Fruit fly (Drosophila melanogaster) whole organism, prepupa: ENCODE data around the gene galla-2.

Experiments
- CG10631 ChIP-seq: fragments of 200-800 bp; sonication (Bioruptor generic); optimal IDR thresholded peaks from 2 replicates; lab custom pipeline; 2016; ENCODE audit warnings: missing biosample characterization, missing genetic modification characterization
- CG10669 ChIP-seq: fragments of 200-800 bp; sonication (Bioruptor generic); optimal IDR thresholded peaks from 3 replicates; lab custom pipeline; 2018; ENCODE audit warnings: missing biosample characterization, mild to moderate bottlenecking, missing genetic modification characterization, moderate library complexity
- CG11294 ChIP-seq: fragments of 200-800 bp; sonication (Bioruptor generic); IDR thresholded peaks from 2 replicates; pipeline ENCODE4 v1.3.6; 2022; ENCODE audit warnings: missing biosample characterization, missing genetic modification characterization
- CG15336 ChIP-seq: fragments of 200-800 bp; sonication (Bioruptor generic); IDR thresholded peaks from 2 replicates; pipeline ENCODE4 v1.3.6; 2022; ENCODE audit warnings: missing biosample characterization, missing genetic modification characterization
- CG16779 ChIP-seq: fragments of 200-800 bp; sonication (Bioruptor generic); optimal IDR thresholded peaks from 3 replicates; lab custom pipeline; 2017; ENCODE audit warnings: missing biosample characterization, mild to moderate bottlenecking, missing genetic modification characterization
- CG3032 ChIP-seq: fragments of 200-800 bp; optimal IDR thresholded peaks from 2 replicates; lab custom pipeline; 2019; ENCODE audit warnings: missing biosample characterization, mild to moderate bottlenecking, missing genetic modification characterization, moderate library complexity
- CG32006 ChIP-seq: fragments of 200-800 bp; sonication (Bioruptor generic); optimal IDR thresholded peaks from 3 replicates; lab custom pipeline; 2017; ENCODE audit warnings: missing biosample characterization, mild to moderate bottlenecking, missing genetic modification characterization
- CG34406 ChIP-seq: fragments of 200-800 bp; sonication (Bioruptor generic); optimal IDR thresholded peaks from 3 replicates; lab custom pipeline; 2016; ENCODE audit warnings: missing biosample characterization, missing genetic modification characterization
- CG3919 ChIP-seq: fragments of 200-800 bp; sonication (Bioruptor generic); optimal IDR thresholded peaks from 3 replicates; lab custom pipeline; 2016; ENCODE audit warnings: missing biosample characterization, missing genetic modification characterization
- CG4318 ChIP-seq: fragments of 200-800 bp; sonication (Bioruptor generic); optimal IDR thresholded peaks from 3 replicates; lab custom pipeline; 2017; ENCODE audit warnings: missing biosample characterization, mild to moderate bottlenecking, missing genetic modification characterization
- CG6163 ChIP-seq: fragments of 200-800 bp; sonication (Bioruptor generic); IDR thresholded peaks from 3 replicates; pipeline ENCODE4 v1.3.6; 2022; ENCODE audit warnings: missing biosample characterization, missing genetic modification characterization
- CG6808 ChIP-seq: fragments of 200-800 bp; sonication (Bioruptor generic); optimal IDR thresholded peaks from 3 replicates; lab custom pipeline; 2017; ENCODE audit warnings: missing biosample characterization, missing genetic modification characterization, mild to moderate bottlenecking, moderate library complexity, missing genetic modification reagents
- CG6854 ChIP-seq: fragments of 200-800 bp; sonication (Bioruptor generic); optimal IDR thresholded peaks from 2 replicates; lab custom pipeline; 2017; ENCODE audit warnings: missing biosample characterization, mild to moderate bottlenecking, missing genetic modification characterization
- CG7368 ChIP-seq: fragments of 200-800 bp; sonication (Bioruptor generic); optimal IDR thresholded peaks from 3 replicates; lab custom pipeline; 2016; ENCODE audit warnings: missing biosample characterization, missing genetic modification characterization
- CG8119 ChIP-seq: fragments of 200-800 bp; sonication (Bioruptor generic); IDR thresholded peaks from 3 replicates; pipeline ENCODE4 v1.3.6; 2022; ENCODE audit warnings: missing biosample characterization, missing genetic modification characterization
- CG8632 ChIP-seq: fragments of 200-800 bp; sonication (Bioruptor generic); optimal IDR thresholded peaks from 3 replicates; lab custom pipeline; 2016; ENCODE audit warnings: missing biosample characterization, missing genetic modification characterization
- Eip75B ChIP-seq: fragments of 200-800 bp; sonication (Bioruptor generic); optimal IDR thresholded peaks from 3 replicates; lab custom pipeline; 2016; ENCODE audit warnings: missing biosample characterization, missing genetic modification characterization
- Eip78C ChIP-seq: fragments of 200-800 bp; sonication (Bioruptor generic); peaks from one replicate; lab custom pipeline; 2016; ENCODE audit warnings: missing biosample characterization, missing genetic modification characterization
- Eip93F ChIP-seq: fragments of 200-800 bp; sonication (Bioruptor generic); optimal IDR thresholded peaks from 2 replicates; lab custom pipeline; 2016; ENCODE audit warnings: missing biosample characterization, mild to moderate bottlenecking, missing genetic modification characterization
- Ets21C ChIP-seq: fragments of 200-800 bp; sonication (Bioruptor generic); optimal IDR thresholded peaks from 3 replicates; lab custom pipeline; 2016; ENCODE audit warnings: missing biosample characterization, missing genetic modification characterization
- Ets96B ChIP-seq: fragments of 200-800 bp; optimal IDR thresholded peaks from 2 replicates; lab custom pipeline; 2019; ENCODE audit warnings: missing biosample characterization, mild to moderate bottlenecking, missing genetic modification characterization, moderate library complexity
- Gug ChIP-seq: fragments of 200-800 bp; sonication (Bioruptor generic); IDR thresholded peaks from 2 replicates; pipeline ENCODE4 v1.3.6; 2022; ENCODE audit warnings: missing biosample characterization, missing genetic modification characterization
- Hr38 ChIP-seq: sonication (Bioruptor generic); optimal IDR thresholded peaks from 2 replicates; lab custom pipeline; 2016; ENCODE audit warnings: missing biosample characterization, missing genetic modification characterization
- Hr4 ChIP-seq: fragments of 200-800 bp; sonication (Bioruptor generic); optimal IDR thresholded peaks from 3 replicates; lab custom pipeline; 2016; ENCODE audit warnings: missing biosample characterization, missing genetic modification characterization
- Lpt ChIP-seq: fragments of 200-800 bp; sonication (Bioruptor generic); optimal IDR thresholded peaks from 3 replicates; lab custom pipeline; 2016; ENCODE audit warnings: missing biosample characterization, missing genetic modification characterization
- Met ChIP-seq: fragments of 200-800 bp; sonication (Bioruptor generic); optimal IDR thresholded peaks from 3 replicates; lab custom pipeline; 2016; ENCODE audit warnings: missing biosample characterization, missing genetic modification characterization
- OdsH ChIP-seq: fragments of 200-800 bp; sonication (Bioruptor generic); optimal IDR thresholded peaks from 3 replicates; lab custom pipeline; 2016; ENCODE audit warnings: missing biosample characterization, missing genetic modification characterization
- Smox ChIP-seq: fragments of 200-800 bp; sonication (Bioruptor generic); optimal IDR thresholded peaks from 3 replicates; lab custom pipeline; 2016; ENCODE audit warnings: missing biosample characterization, missing genetic modification characterization
- Sox102F ChIP-seq: fragments of 200-800 bp; sonication (Bioruptor generic); optimal IDR thresholded peaks from 2 replicates; lab custom pipeline; 2016; ENCODE audit warnings: missing biosample characterization, mild to moderate bottlenecking, missing genetic modification characterization
- Sox15 ChIP-seq: fragments of 200-800 bp; sonication (Bioruptor generic); optimal IDR thresholded peaks from 3 replicates; lab custom pipeline; 2016; ENCODE audit warnings: missing biosample characterization, missing genetic modification characterization
- acj6 ChIP-seq: fragments of 200-800 bp; sonication (Bioruptor generic); optimal IDR thresholded peaks from 3 replicates; lab custom pipeline; 2016; ENCODE audit warnings: missing biosample characterization, missing genetic modification characterization
- dac ChIP-seq: fragments of 200-800 bp; sonication (Bioruptor generic); optimal IDR thresholded peaks from 2 replicates; lab custom pipeline; 2017; ENCODE audit warnings: missing biosample characterization, mild to moderate bottlenecking, missing genetic modification characterization
- dsx ChIP-seq: fragments of 200-800 bp; optimal IDR thresholded peaks from 3 replicates; lab custom pipeline; 2019; ENCODE audit warnings: missing biosample characterization, mild to moderate bottlenecking, missing genetic modification characterization, moderate library complexity; ENCODE audit not compliant: poor library complexity, severe bottlenecking
- eg ChIP-seq: fragments of 200-800 bp; sonication (Bioruptor generic); IDR thresholded peaks from 3 replicates; pipeline ENCODE4 v1.3.6; 2022; ENCODE audit warnings: missing biosample characterization, missing genetic modification characterization
- fd59A ChIP-seq: fragments of 200-800 bp; sonication (Bioruptor generic); optimal IDR thresholded peaks from 2 replicates; lab custom pipeline; 2017; ENCODE audit warnings: missing biosample characterization, mild to moderate bottlenecking, missing genetic modification characterization, missing genetic modification reagents
- lz ChIP-seq: fragments of 200-800 bp; sonication (Bioruptor generic); optimal IDR thresholded peaks from 3 replicates; lab custom pipeline; 2016; ENCODE audit warnings: missing biosample characterization, missing genetic modification characterization
- net ChIP-seq: fragments of 200-800 bp; sonication (Bioruptor generic); optimal IDR thresholded peaks from 3 replicates; lab custom pipeline; 2016; ENCODE audit warnings: missing biosample characterization, missing genetic modification characterization
- pdm3 ChIP-seq: fragments of 200-800 bp; sonication (Bioruptor generic); optimal IDR thresholded peaks from 3 replicates; lab custom pipeline; 2016; ENCODE audit warnings: missing biosample characterization, missing genetic modification characterization
- salr ChIP-seq, 2 experiments: fragments of 200-800 bp; sonication (Bioruptor generic); optimal IDR thresholded peaks; 3 replicates each; lab custom pipeline; 2016 to 2018; ENCODE audit warnings: missing biosample characterization in 2 of 2, missing genetic modification characterization in 2 of 2, mild to moderate bottlenecking in 1 of 2
- spab ChIP-seq: fragments of 200-800 bp; sonication (Bioruptor generic); optimal IDR thresholded peaks from 2 replicates; lab custom pipeline; 2017; ENCODE audit warnings: missing biosample characterization, mild to moderate bottlenecking, missing genetic modification characterization, missing genetic modification reagents
- ss ChIP-seq, 2 experiments: fragments of 200-800 bp; sonication (Bioruptor generic); optimal IDR thresholded peaks; 2 replicates in 1 of 2; 3 replicates in 1 of 2; lab custom pipeline; 2017 to 2018; ENCODE audit warnings: mild to moderate bottlenecking in 2 of 2, missing biosample characterization in 2 of 2, missing genetic modification characterization in 2 of 2, moderate library complexity in 1 of 2
- svp ChIP-seq: fragments of 200-800 bp; sonication (Bioruptor generic); peaks from one replicate; lab custom pipeline; 2016; ENCODE audit warnings: missing biosample characterization, missing genetic modification characterization
- topi ChIP-seq: fragments of 200-800 bp; sonication (Bioruptor generic); optimal IDR thresholded peaks from 3 replicates; lab custom pipeline; 2016; ENCODE audit warnings: missing biosample characterization, missing genetic modification characterization
- vri ChIP-seq: fragments of 200-800 bp; sonication (Bioruptor generic); optimal IDR thresholded peaks from 3 replicates; lab custom pipeline; 2016; ENCODE audit warnings: missing biosample characterization, mild to moderate bottlenecking, missing genetic modification characterization

Gene galla-2

DNA sequence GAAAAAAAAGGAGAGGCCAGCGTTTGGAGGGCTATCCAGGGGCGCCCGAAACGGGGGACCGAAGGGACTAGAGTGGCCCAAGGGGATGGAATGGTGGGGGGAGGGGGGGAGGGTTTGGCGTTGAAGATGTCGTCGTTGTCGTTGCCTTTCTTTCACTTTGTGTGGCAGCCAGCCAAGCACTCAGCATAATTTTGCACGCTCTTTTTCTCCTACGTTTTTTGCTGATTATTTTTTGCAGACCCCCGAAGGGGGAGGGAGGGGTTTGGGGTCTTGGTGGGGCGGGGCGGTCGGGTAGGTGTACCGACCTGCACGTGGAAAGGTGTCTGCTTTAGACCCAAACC is 29.6 kb upstream of the galla-2 start (continued):
- no peak for TF ChIP-seq pdm3 (GFP tag; lab: Kevin White, UChicago)
- no peak for TF ChIP-seq Ets21C (GFP tag; lab: Kevin White, UChicago)
- 0 out of 2 replicates have a peak, but pooled peaks have one; percentile 4 for TF ChIP-seq CG11294 (GFP tag; lab: Robert Waterston, UW)
- no peak for TF ChIP-seq CG8632 (GFP tag; lab: Kevin White, UChicago)
- TF ChIP-seq ss (GFP tag; optimal IDR thresholded peaks at IDR 0.05; lab: Kevin White, UChicago), result no peak
- no peak for TF ChIP-seq CG16779 (tag; lab: Kevin White, UChicago)

DNA sequence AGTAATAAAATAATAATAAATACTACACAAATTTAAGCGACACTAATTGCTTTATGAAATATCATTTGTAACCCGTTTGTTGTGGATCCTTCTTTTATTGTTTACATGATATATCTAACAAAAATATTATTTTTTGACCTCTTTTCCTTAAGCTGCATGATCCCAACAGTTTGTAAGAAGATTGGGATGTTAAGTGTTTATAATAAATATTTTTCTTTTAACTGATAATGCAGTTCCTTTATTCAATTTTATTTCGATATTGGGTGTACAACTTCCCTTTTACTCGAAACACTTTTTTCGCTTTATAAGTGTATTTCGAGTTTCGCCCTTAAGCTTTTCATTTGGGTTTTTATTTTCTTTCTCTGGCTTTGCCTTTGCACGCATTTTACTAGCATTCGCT is 29.1 kb upstream of the galla-2 start:
- TF ChIP-seq topi (GFP tag; lab: Kevin White, UChicago), result peak; percentile 9
- TF ChIP-seq CG34406 (GFP tag; lab: Kevin White, UChicago), result no peak
- peak; percentile 42 for TF ChIP-seq CG10631 (GFP tag; lab: Kevin White, UChicago)
- TF ChIP-seq CG4318 (GFP tag; lab: Kevin White, UChicago), result peak; percentile 48
- TF ChIP-seq Hr4 (GFP tag; lab: Kevin White, UChicago), result peak; percentile 57
- TF ChIP-seq Smox (GFP tag; lab: Kevin White, UChicago), result peak; percentile 10
- TF ChIP-seq ss (GFP tag; optimal IDR thresholded peaks at IDR 0.05; lab: Kevin White, UChicago), result no peak
- TF ChIP-seq Hr38, result no peak
- TF ChIP-seq svp (GFP tag; lab: Kevin White, UChicago), result peak; percentile 29
- no peak for TF ChIP-seq CG16779 (tag; lab: Kevin White, UChicago)
- TF ChIP-seq dsx (GFP tag; lab: Kevin White, UChicago), result no peak
- TF ChIP-seq pdm3 (GFP tag; lab: Kevin White, UChicago), result peak; percentile 18
- TF ChIP-seq fd59A (GFP tag; lab: Kevin White, UChicago), result no peak
- TF ChIP-seq acj6 (GFP tag; lab: Kevin White, UChicago), result peak; percentile 42
- TF ChIP-seq lz, result no peak
- peak; percentile 19 for TF ChIP-seq OdsH (GFP tag; lab: Kevin White, UChicago)
- TF ChIP-seq Gug (GFP tag; lab: Robert Waterston, UW), result no peak
- TF ChIP-seq spab (GFP tag; lab: Kevin White, UChicago), result no peak
- TF ChIP-seq CG3919, result no peak
- TF ChIP-seq CG3032, result peak; percentile 27
- TF ChIP-seq salr (GFP tag; optimal IDR thresholded peaks at IDR 0.05; lab: Kevin White, UChicago), result no peak
- TF ChIP-seq vri (GFP tag; lab: Kevin White, UChicago), result no peak
- TF ChIP-seq CG32006 (GFP tag; lab: Kevin White, UChicago), result peak; percentile 72
- peak; percentile 16 for TF ChIP-seq Met (GFP tag; lab: Kevin White, UChicago)
- TF ChIP-seq dac (GFP tag; lab: Kevin White, UChicago), result no peak
- TF ChIP-seq Sox15 (GFP tag; lab: Kevin White, UChicago), result no peak
- peak; percentile 20 for TF ChIP-seq Ets96B (tag; lab: Kevin White, UChicago)
- TF ChIP-seq Eip78C, result peak; percentile 86
- TF ChIP-seq, all 60 proteins: peak for 14

DNA sequence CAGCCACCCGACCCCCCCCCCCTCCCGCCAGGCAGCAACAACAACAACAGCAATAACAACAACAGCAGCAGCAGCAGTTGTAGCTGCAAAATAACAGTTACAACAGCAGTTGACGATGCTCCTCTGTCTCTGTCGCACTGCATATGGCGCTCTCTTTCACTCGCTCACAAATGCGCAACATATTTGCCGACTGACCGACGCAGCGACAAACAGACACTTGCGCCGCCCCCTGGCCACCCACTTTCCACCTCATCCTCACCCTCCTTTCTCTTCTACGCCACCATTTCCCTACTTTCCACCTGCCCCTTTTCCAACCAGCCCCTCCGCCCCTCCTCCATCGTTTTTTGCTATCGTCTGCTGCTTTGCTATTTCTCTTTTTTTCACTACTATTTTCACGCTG is 28.7 kb upstream of the galla-2 start:
- TF ChIP-seq CG8632 (GFP tag; lab: Kevin White, UChicago) (no peak), Lpt (GFP tag; lab: Kevin White, UChicago) (peak; percentile 49), CG8119 (GFP tag; lab: Robert Waterston, UW) (peak; percentile 36; the same call in 1 of the 3 replicates), Eip75B (GFP tag; lab: Kevin White, UChicago) (no peak), lz (no peak), CG15336 (GFP tag; lab: Robert Waterston, UW) (0 out of 2 replicates have a peak, but pooled peaks have one; percentile 7), CG6163 (peak; percentile 63; the same call in 2 of the 3 replicates), Eip93F (no peak), CG6808 (peak; percentile 2), net (GFP tag; lab: Kevin White, UChicago) (no peak), CG7368 (GFP tag; lab: Kevin White, UChicago) (no peak), CG10669 (GFP tag; lab: Kevin White, UChicago) (no peak), CG32006 (GFP tag; lab: Kevin White, UChicago) (no peak), OdsH (GFP tag; lab: Kevin White, UChicago) (no peak), CG6854 (GFP tag; lab: Kevin White, UChicago) (no peak), Ets96B (tag; lab: Kevin White, UChicago) (no peak), eg (GFP tag; lab: Robert Waterston, UW) (peak; percentile 35; the same call in 2 of the 3 replicates), Gug (GFP tag; lab: Robert Waterston, UW) (peak; percentile 51; the same call in 1 of the 2 replicates), Sox102F (GFP tag; lab: Kevin White, UChicago) (no peak), vri (GFP tag; lab: Kevin White, UChicago) (no peak), ss (GFP tag; optimal IDR thresholded peaks at IDR 0.05; lab: Kevin White, UChicago) (no peak), acj6 (GFP tag; lab: Kevin White, UChicago) (no peak)
